Fruit fly (Drosophila melanogaster) whole organism, embryonic: ENCODE results near the gene CG10660.

Source experiments
- Awh ChIP-seq: fragments of 200-800 bp; sonication (Bioruptor generic); IDR thresholded peaks from 2 replicates; pipeline ENCODE4, ENCODE4 v1.3.6; 2022; ENCODE audit warnings: missing biosample characterization, missing genetic modification characterization
- B-H1 ChIP-seq: fragments of 200-800 bp; sonication (Bioruptor generic); IDR thresholded peaks from 3 replicates; pipeline ENCODE4 v1.3.6; 2022; ENCODE audit warnings: missing biosample characterization, missing genetic modification characterization
- Bgb ChIP-seq: fragments of 200-800 bp; sonication (Bioruptor generic); IDR thresholded peaks from 2 replicates; pipeline ENCODE4 v1.3.6; 2022; ENCODE audit warnings: missing biosample characterization, missing genetic modification characterization; ENCODE audit not compliant: partially characterized antibody
- Blimp-1 ChIP-seq: fragments of 200-800 bp; sonication (Bioruptor generic); optimal IDR thresholded peaks from 3 replicates; lab custom pipeline; 2018; ENCODE audit warnings: missing biosample characterization, missing genetic modification characterization, mild to moderate bottlenecking, moderate library complexity, missing genetic modification reagents
- CG10979 ChIP-seq: fragments of 200-800 bp; sonication (Bioruptor generic); optimal IDR thresholded peaks from 2 replicates; lab custom pipeline; 2018; ENCODE audit warnings: missing biosample characterization, mild to moderate bottlenecking, missing genetic modification characterization, moderate library complexity
- CG13287 ChIP-seq: fragments of 200-800 bp; sonication (Bioruptor generic); IDR thresholded peaks from 2 replicates; pipeline ENCODE4 v1.3.6; 2022; ENCODE audit warnings: missing biosample characterization, missing genetic modification characterization; ENCODE audit not compliant: partially characterized antibody
- CG14965 ChIP-seq: fragments of 200-800 bp; sonication (Bioruptor generic); optimal IDR thresholded peaks from 2 replicates; lab custom pipeline; 2016; ENCODE audit warnings: missing biosample characterization, missing genetic modification characterization, borderline replicate concordance
- CG15601 ChIP-seq: fragments of 200-800 bp; sonication (Bioruptor generic); optimal IDR thresholded peaks from 3 replicates; lab custom pipeline; 2019; ENCODE audit warnings: missing biosample characterization, mild to moderate bottlenecking, missing genetic modification characterization, moderate library complexity
- CG15696 ChIP-seq: fragments of 200-800 bp; sonication (Bioruptor generic); optimal IDR thresholded peaks from 2 replicates; lab custom pipeline; 2019; ENCODE audit warnings: missing biosample characterization, mild to moderate bottlenecking, missing genetic modification characterization, moderate library complexity
- CG16813 ChIP-seq: fragments of 200-800 bp; sonication (Bioruptor generic); IDR thresholded peaks from 3 replicates; pipeline ENCODE4 v1.3.6; 2022; ENCODE audit warnings: missing biosample characterization, missing genetic modification characterization; ENCODE audit not compliant: partially characterized antibody
- CG16815 ChIP-seq: fragments of 200-800 bp; sonication (Bioruptor generic); optimal IDR thresholded peaks from 3 replicates; lab custom pipeline; 2017; ENCODE audit warnings: missing biosample characterization, mild to moderate bottlenecking, missing genetic modification characterization
- CG2116 ChIP-seq: fragments of 200-800 bp; sonication (Bioruptor generic); optimal IDR thresholded peaks from 3 replicates; lab custom pipeline; 2018; ENCODE audit warnings: missing biosample characterization, mild to moderate bottlenecking, missing genetic modification characterization
- CG2875 ChIP-seq: fragments of 200-800 bp; sonication (Bioruptor generic); optimal IDR thresholded peaks from 2 replicates; lab custom pipeline; 2017; ENCODE audit warnings: missing biosample characterization, mild to moderate bottlenecking, missing genetic modification characterization, missing genetic modification reagents
- CG33213 ChIP-seq: fragments of 200-800 bp; sonication (Bioruptor generic); optimal IDR thresholded peaks from 3 replicates; lab custom pipeline; 2016; ENCODE audit warnings: missing biosample characterization, missing genetic modification characterization
- CG3726 ChIP-seq: fragments of 200-800 bp; sonication (Bioruptor generic); IDR thresholded peaks from 3 replicates; pipeline ENCODE4, ENCODE4 v1.3.6; 2022; ENCODE audit warnings: missing biosample characterization, missing genetic modification characterization
- CG7357 ChIP-seq: fragments of 200-800 bp; sonication (Bioruptor generic); IDR thresholded peaks from 3 replicates; pipeline ENCODE4 v1.3.6; 2022; ENCODE audit warnings: missing biosample characterization, missing genetic modification characterization
- CG9797 ChIP-seq: fragments of 200-800 bp; sonication (Bioruptor generic); optimal IDR thresholded peaks from 3 replicates; lab custom pipeline; 2018; ENCODE audit warnings: missing biosample characterization, mild to moderate bottlenecking, missing genetic modification characterization
- Camta ChIP-seq: fragments of 200-800 bp; sonication (Bioruptor generic); optimal IDR thresholded peaks from 2 replicates; lab custom pipeline; 2016; ENCODE audit warnings: missing biosample characterization, missing genetic modification characterization
- CoRest ChIP-seq: fragments of 200-800 bp; sonication (Bioruptor generic); optimal IDR thresholded peaks from 3 replicates; lab custom pipeline; 2018; ENCODE audit warnings: missing biosample characterization, mild to moderate bottlenecking, missing genetic modification characterization, moderate library complexity
- Gug ChIP-seq: fragments of 200-800 bp; sonication (Bioruptor generic); IDR thresholded peaks from 4 replicates; pipeline ENCODE4 v1.3.6; 2022; ENCODE audit warnings: missing biosample characterization, missing genetic modification characterization
- H2.0 ChIP-seq: fragments of 200-800 bp; sonication (Bioruptor generic); IDR thresholded peaks from 2 replicates; pipeline ENCODE4 v1.3.6; 2022; ENCODE audit warnings: missing biosample characterization, missing genetic modification characterization
- HHEX ChIP-seq: fragments of 200-800 bp; sonication (Bioruptor generic); optimal IDR thresholded peaks from 3 replicates; lab custom pipeline; 2017; ENCODE audit warnings: missing biosample characterization, mild to moderate bottlenecking, missing genetic modification characterization, missing genetic modification reagents
- Meics ChIP-seq: fragments of 200-800 bp; sonication (Bioruptor generic); optimal IDR thresholded peaks from 2 replicates; lab custom pipeline; 2017; ENCODE audit warnings: missing biosample characterization, mild to moderate bottlenecking, missing genetic modification characterization
- Mrtf ChIP-seq: fragments of 200-800 bp; sonication (Bioruptor generic); IDR thresholded peaks from 3 replicates; pipeline ENCODE4 v1.3.6; 2022; ENCODE audit warnings: missing biosample characterization, missing genetic modification characterization
- PHDP ChIP-seq: fragments of 200-800 bp; sonication (Bioruptor generic); optimal IDR thresholded peaks from 3 replicates; lab custom pipeline; 2018; ENCODE audit warnings: missing biosample characterization, mild to moderate bottlenecking, missing genetic modification characterization, moderate library complexity
- Ssrp ChIP-seq: fragments of 200-800 bp; sonication (Bioruptor generic); optimal IDR thresholded peaks from 2 replicates; lab custom pipeline; 2018; ENCODE audit warnings: missing biosample characterization, mild to moderate bottlenecking, missing genetic modification characterization, moderate library complexity
- YL-1 ChIP-seq: fragments of 200-800 bp; sonication (Bioruptor generic); optimal IDR thresholded peaks from 3 replicates; lab custom pipeline; 2017; ENCODE audit warnings: missing biosample characterization, mild to moderate bottlenecking, missing genetic modification characterization
- ase ChIP-seq: fragments of 200-800 bp; sonication (Bioruptor generic); IDR thresholded peaks from 3 replicates; pipeline ENCODE4 v1.3.6; 2022; ENCODE audit warnings: missing biosample characterization, missing genetic modification characterization
- ash1 ChIP-seq: fragments of 200-800 bp; sonication (Bioruptor generic); optimal IDR thresholded peaks from 2 replicates; lab custom pipeline; 2018; ENCODE audit warnings: missing biosample characterization, mild to moderate bottlenecking, missing genetic modification characterization
- bab2 ChIP-seq: fragments of 200-800 bp; sonication (Bioruptor generic); optimal IDR thresholded peaks from 2 replicates; lab custom pipeline; 2016; ENCODE audit warnings: missing biosample characterization, missing genetic modification characterization
- bowl ChIP-seq: fragments of 200-800 bp; sonication (Bioruptor generic); IDR thresholded peaks from 2 replicates; pipeline ENCODE4 v1.3.6; 2022; ENCODE audit warnings: missing biosample characterization, missing genetic modification characterization
- cad ChIP-seq: fragments of >200 bp; optimal IDR thresholded peaks from 2 replicates; lab custom pipeline; 2017; ENCODE audit warnings: missing biosample characterization, missing genetic modification characterization
- chn ChIP-seq: fragments of 200-800 bp; sonication (Bioruptor generic); optimal IDR thresholded peaks from 2 replicates; lab custom pipeline; 2016; ENCODE audit warnings: missing biosample characterization, missing genetic modification characterization
- dysf ChIP-seq: fragments of 200-800 bp; sonication (Bioruptor generic); IDR thresholded peaks from 3 replicates; pipeline ENCODE4 v1.3.6; 2022; ENCODE audit warnings: missing biosample characterization, missing genetic modification characterization
- fd3F ChIP-seq: fragments of 200-800 bp; sonication (Bioruptor generic); optimal IDR thresholded peaks from 2 replicates; lab custom pipeline; 2018; ENCODE audit warnings: missing biosample characterization, mild to moderate bottlenecking, missing genetic modification characterization, moderate library complexity
- h ChIP-seq: fragments of >200 bp; optimal IDR thresholded peaks from 2 replicates; lab custom pipeline; 2017
- ham ChIP-seq: fragments of 200-800 bp; sonication (Bioruptor generic); IDR thresholded peaks from 2 replicates; pipeline ENCODE4 v1.3.6; 2022; ENCODE audit warnings: missing biosample characterization, missing genetic modification characterization
- hbn ChIP-seq: fragments of 200-800 bp; sonication (Bioruptor generic); IDR thresholded peaks from 2 replicates; pipeline ENCODE4 v1.3.6; 2022; ENCODE audit warnings: missing biosample characterization, missing genetic modification characterization; ENCODE audit not compliant: partially characterized antibody
- ind ChIP-seq: fragments of 200-800 bp; sonication (Bioruptor generic); optimal IDR thresholded peaks from 3 replicates; lab custom pipeline; 2016; ENCODE audit warnings: missing biosample characterization, missing genetic modification characterization
- jumu ChIP-seq: fragments of 200-800 bp; sonication (Bioruptor generic); optimal IDR thresholded peaks from 3 replicates; lab custom pipeline; 2016; ENCODE audit warnings: missing biosample characterization, missing genetic modification characterization
- lbe ChIP-seq: fragments of 200-800 bp; sonication (Bioruptor generic); optimal IDR thresholded peaks from 2 replicates; lab custom pipeline; 2016; ENCODE audit warnings: missing biosample characterization, mild to moderate bottlenecking, missing genetic modification characterization
- lov ChIP-seq, 2 experiments: fragments of 200-800 bp in 1 of 2; fragments of >200 bp in 1 of 2; sonication (Bioruptor generic) in 1 of 2; IDR thresholded peaks in 1 of 2; optimal IDR thresholded peaks in 1 of 2; 2 replicates in 1 of 2; 3 replicates in 1 of 2; pipeline versions ENCODE4 v1.3.6 to Lab custom; 2017 to 2022; ENCODE audit warnings: missing biosample characterization in 1 of 2, missing genetic modification characterization in 1 of 2
- nerfin-2 ChIP-seq: fragments of 200-800 bp; sonication (Bioruptor generic); IDR thresholded peaks from 2 replicates; pipeline ENCODE4 v1.3.6; 2022; ENCODE audit warnings: missing biosample characterization, missing genetic modification characterization; ENCODE audit not compliant: partially characterized antibody
- psq ChIP-seq: fragments of 200-800 bp; sonication (Bioruptor generic); optimal IDR thresholded peaks from 2 replicates; lab custom pipeline; 2017; ENCODE audit warnings: missing biosample characterization, missing genetic modification characterization
- slbo ChIP-seq: fragments of 200-800 bp; sonication (Bioruptor generic); IDR thresholded peaks from 2 replicates; pipeline ENCODE4 v1.3.6; 2022; ENCODE audit warnings: missing biosample characterization, missing genetic modification characterization
- tx ChIP-seq: fragments of 200-800 bp; sonication (Bioruptor generic); optimal IDR thresholded peaks from 2 replicates; lab custom pipeline; 2016; ENCODE audit warnings: missing biosample characterization, missing genetic modification characterization
- vnd ChIP-seq: fragments of 200-800 bp; sonication (Bioruptor generic); IDR thresholded peaks from 3 replicates; pipeline ENCODE4 v1.3.6; 2022; ENCODE audit warnings: missing biosample characterization, missing genetic modification characterization; ENCODE audit not compliant: partially characterized antibody
- vvl ChIP-seq: fragments of 200-800 bp; sonication (Bioruptor generic); IDR thresholded peaks from 2 replicates; pipeline ENCODE4 v1.3.6; 2022; ENCODE audit warnings: missing biosample characterization, missing genetic modification characterization
- yki ChIP-seq: fragments of >200 bp; optimal IDR thresholded peaks from 3 replicates; lab custom pipeline; 2018

Gene CG10660

DNA sequence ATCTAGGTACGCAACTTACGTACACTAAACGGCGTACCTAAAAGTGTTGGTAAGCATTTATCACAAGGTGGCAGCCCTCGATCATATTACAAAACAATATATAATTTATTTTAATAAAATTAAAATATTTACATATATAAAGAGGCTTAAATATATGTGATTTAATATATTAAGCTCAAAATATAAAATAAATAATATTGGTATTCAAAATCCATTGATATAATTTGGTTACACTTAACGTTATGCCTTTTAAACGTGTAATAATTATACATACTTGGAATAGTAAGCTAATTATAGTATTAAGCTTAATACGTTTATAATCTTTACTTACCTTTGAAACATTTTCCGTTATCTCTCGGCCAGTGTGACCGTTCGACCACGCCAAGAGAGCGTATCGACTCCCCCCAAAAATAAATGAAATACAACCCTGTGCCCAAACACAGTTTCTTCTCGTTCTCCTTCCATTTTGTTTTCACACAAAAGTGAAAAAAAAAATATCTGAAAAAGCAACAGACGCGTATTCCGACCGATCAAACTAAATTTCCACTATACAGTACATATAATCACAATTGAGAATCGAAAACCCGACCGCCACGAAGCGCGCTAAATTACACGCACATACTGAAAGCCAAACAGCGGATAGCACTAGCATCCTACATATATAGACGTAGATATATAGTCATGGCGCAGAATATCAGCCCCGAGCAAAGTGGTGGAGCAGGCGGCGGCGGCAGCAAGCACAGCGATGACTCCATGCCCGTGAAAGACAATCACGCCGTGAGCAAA lies 13.6 kb upstream of the CG10660 start, which contains the start of the genes CG10646 and vih (continued):
- TF ChIP-seq CG15696 (tag; lab: Kevin White, UChicago) (peak; percentile 9), tx (GFP tag; lab: Kevin White, UChicago) (no peak), CG16813 (GFP tag; lab: Robert Waterston, UW) (no peak), h (lab: Kevin White, UChicago) (no peak), vvl (GFP tag; lab: Robert Waterston, UW) (peak; percentile 9; the same call in 1 of the 2 replicates), chn (peak; percentile 25), CG13287 (GFP tag; lab: Robert Waterston, UW) (peak; percentile 40; the same call in 1 of the 2 replicates), CG33213 (GFP tag; lab: Kevin White, UChicago) (peak; percentile 20), H2.0 (GFP tag; lab: Robert Waterston, UW) (peak; percentile 31; the same call in 1 of the 2 replicates), ind (GFP tag; lab: Kevin White, UChicago) (peak; percentile 59), CG2875 (GFP tag; lab: Kevin White, UChicago) (no peak), fd3F (GFP tag; lab: Kevin White, UChicago) (no peak), cad (GFP tag; lab: Kevin White, UChicago) (no peak), CG14965 (GFP tag; lab: Kevin White, UChicago) (no peak), HHEX (GFP tag; lab: Kevin White, UChicago) (peak; percentile 58), CoRest (tag; lab: Kevin White, UChicago) (peak; percentile 59), CG10979 (tag; lab: Kevin White, UChicago) (peak; percentile 41), CG3726 (GFP tag; lab: Robert Waterston, UW) (no peak), CG9797 (GFP tag; lab: Kevin White, UChicago) (peak; percentile 81), bab2 (GFP tag; lab: Kevin White, UChicago) (no peak), slbo (GFP tag; lab: Robert Waterston, UW) (peak; percentile 60), ham (no peak), Camta (peak; percentile 29), CG7357 (no peak), hbn (GFP tag; lab: Robert Waterston, UW) (no peak; the same call in 1 of the 2 replicates), CG15601 (peak; percentile 21), vnd (GFP tag; lab: Robert Waterston, UW) (no peak), lov (optimal IDR thresholded peaks at IDR 0.05; lab: Kevin White, UChicago) (no peak), lov (GFP tag; IDR thresholded peaks at IDR 0.05; lab: Robert Waterston, UW) (0 out of 3 replicates have a peak, but pooled peaks have one; percentile 26), YL-1 (peak; percentile 88), bowl (GFP tag; lab: Robert Waterston, UW) (no peak), jumu (GFP tag; lab: Kevin White, UChicago) (peak; percentile 31), lbe (peak; percentile 32), Awh (GFP tag; lab: Robert Waterston, UW) (no peak), Bgb (GFP tag; lab: Robert Waterston, UW) (peak; percentile 17; the same call in 1 of the 2 replicates), Gug (no peak; the same call in 3 of the 4 replicates), ase (GFP tag; lab: Robert Waterston, UW) (no peak), Ssrp (tag; lab: Kevin White, UChicago) (peak; percentile 44), psq (peak; percentile 24), ash1 (GFP tag; lab: Kevin White, UChicago) (no peak), Meics (GFP tag; lab: Kevin White, UChicago) (peak; percentile 70), dysf (GFP tag; lab: Robert Waterston, UW) (no peak), B-H1 (no peak), Blimp-1 (GFP tag; lab: Kevin White, UChicago) (no peak), nerfin-2 (GFP tag; lab: Robert Waterston, UW) (no peak), CG2116 (peak; percentile 99), Mrtf (GFP tag; lab: Robert Waterston, UW) (no peak), yki (lab: Kevin White, UChicago) (no peak), PHDP (tag; lab: Kevin White, UChicago) (peak; percentile 32), CG16815 (GFP tag; lab: Kevin White, UChicago) (no peak)
